Fruit fly (Drosophila melanogaster) whole organism, pupa: Measurements from ENCODE around the gene CG31176.

Experiments
- CG10348 ChIP-seq: fragments of 200-800 bp; sonication (Bioruptor generic); IDR thresholded peaks from 2 replicates; pipeline ENCODE4 v1.3.6; 2022; ENCODE audit warnings: missing biosample characterization, missing genetic modification characterization
- CG12605 ChIP-seq: fragments of 200-800 bp; sonication (Bioruptor generic); IDR thresholded peaks from 2 replicates; pipeline ENCODE4 v1.3.6; 2022; ENCODE audit warnings: missing biosample characterization, missing genetic modification characterization
- CG13204 ChIP-seq: fragments of 200-800 bp; sonication (Bioruptor generic); optimal IDR thresholded peaks from 2 replicates; lab custom pipeline; 2018; ENCODE audit warnings: missing biosample characterization, mild to moderate bottlenecking, missing genetic modification characterization, moderate library complexity
- CG14655 ChIP-seq: fragments of 200-800 bp; sonication (Bioruptor generic); optimal IDR thresholded peaks from 3 replicates; lab custom pipeline; 2017; ENCODE audit warnings: mild to moderate bottlenecking, missing biosample characterization, missing genetic modification reagents, missing genetic modification characterization
- CG15710 ChIP-seq: fragments of 200-800 bp; sonication (Bioruptor generic); optimal IDR thresholded peaks from 2 replicates; lab custom pipeline; 2018; ENCODE audit warnings: missing biosample characterization, mild to moderate bottlenecking, missing genetic modification characterization, moderate library complexity
- CG17806 ChIP-seq: fragments of 200-800 bp; sonication (Bioruptor generic); optimal IDR thresholded peaks from 2 replicates; lab custom pipeline; 2018; ENCODE audit warnings: missing biosample characterization, mild to moderate bottlenecking, missing genetic modification characterization, moderate library complexity
- CG32121 ChIP-seq: fragments of 200-800 bp; sonication (Bioruptor generic); IDR thresholded peaks from 2 replicates; pipeline ENCODE4 v1.3.6; 2022; ENCODE audit warnings: missing biosample characterization, missing genetic modification characterization
- CG34367 ChIP-seq: fragments of 200-800 bp; sonication (Bioruptor generic); optimal IDR thresholded peaks from 2 replicates; lab custom pipeline; 2018; ENCODE audit warnings: missing biosample characterization, mild to moderate bottlenecking, missing genetic modification characterization
- CG4496 ChIP-seq: fragments of 200-800 bp; sonication (Bioruptor generic); IDR thresholded peaks from 3 replicates; pipeline ENCODE4 v1.3.6; 2022; ENCODE audit warnings: missing biosample characterization, missing genetic modification characterization
- CG8159 ChIP-seq: fragments of 200-800 bp; sonication (Bioruptor generic); optimal IDR thresholded peaks from 3 replicates; lab custom pipeline; 2018; ENCODE audit warnings: missing biosample characterization, mild to moderate bottlenecking, missing genetic modification characterization, moderate library complexity
- CG8301 ChIP-seq: fragments of 200-800 bp; sonication (Bioruptor generic); optimal IDR thresholded peaks from 2 replicates; lab custom pipeline; 2018; ENCODE audit warnings: missing biosample characterization, mild to moderate bottlenecking, missing genetic modification characterization
- CG9948 ChIP-seq: fragments of 200-800 bp; sonication (Bioruptor generic); optimal IDR thresholded peaks from 2 replicates; lab custom pipeline; 2018; ENCODE audit warnings: missing biosample characterization, mild to moderate bottlenecking, missing genetic modification characterization, moderate library complexity
- D1 ChIP-seq: fragments of 200-800 bp; sonication (Bioruptor generic); optimal IDR thresholded peaks from 2 replicates; lab custom pipeline; 2018; ENCODE audit warnings: missing biosample characterization, mild to moderate bottlenecking, missing genetic modification characterization, moderate library complexity
- EcR ChIP-seq: fragments of 200-800 bp; sonication (Bioruptor generic); optimal IDR thresholded peaks from 3 replicates; lab custom pipeline; 2019; ENCODE audit warnings: missing biosample characterization, missing genetic modification characterization, mild to moderate bottlenecking, moderate library complexity, missing genetic modification reagents
- Ets98B ChIP-seq: fragments of 200-800 bp; sonication (Bioruptor generic); IDR thresholded peaks from 2 replicates; pipeline ENCODE4 v1.3.6; 2022; ENCODE audit warnings: missing biosample characterization, missing genetic modification characterization
- Pif1A ChIP-seq: fragments of 200-800 bp; sonication (Bioruptor generic); optimal IDR thresholded peaks from 3 replicates; lab custom pipeline; 2016; ENCODE audit warnings: missing biosample characterization, missing genetic modification characterization
- Pif1B ChIP-seq: fragments of 200-800 bp; sonication (Bioruptor generic); optimal IDR thresholded peaks from 3 replicates; lab custom pipeline; 2016; ENCODE audit warnings: missing biosample characterization, missing genetic modification characterization
- Snoo ChIP-seq: fragments of 200-800 bp; sonication (Bioruptor generic); optimal IDR thresholded peaks from 3 replicates; lab custom pipeline; 2017; ENCODE audit warnings: missing biosample characterization, mild to moderate bottlenecking, missing genetic modification characterization, inconsistent platforms
- fd96Ca ChIP-seq: fragments of 200-800 bp; sonication (Bioruptor generic); IDR thresholded peaks from 3 replicates; pipeline ENCODE4 v1.3.6; 2022; ENCODE audit warnings: missing biosample characterization, missing genetic modification characterization
- gl ChIP-seq: fragments of 200-800 bp; sonication (Bioruptor generic); optimal IDR thresholded peaks from 2 replicates; lab custom pipeline; 2018; ENCODE audit warnings: missing biosample characterization, mild to moderate bottlenecking, missing genetic modification characterization
- rn ChIP-seq: fragments of 200-800 bp; sonication (Bioruptor generic); IDR thresholded peaks from 2 replicates; pipeline ENCODE4 v1.3.6; 2022; ENCODE audit warnings: missing biosample characterization, missing genetic modification characterization

The CG31176 gene

dm6 chr3R:21726593-21726992 lies 7.1 kb upstream of the CG31176 start:
- no peak for TF ChIP-seq gl
- TF ChIP-seq CG4496 (GFP tag; lab: Robert Waterston, UW): 0 out of 3 replicates have a peak, but pooled peaks have one; percentile 22
- TF ChIP-seq Pif1A (GFP tag; lab: Kevin White, UChicago): no peak
- no peak for TF ChIP-seq CG8159
- peak; percentile 60 for TF ChIP-seq EcR
- no peak for TF ChIP-seq Snoo (tag; lab: Kevin White, UChicago)
- TF ChIP-seq CG13204 (GFP tag; lab: Kevin White, UChicago): no peak
- no peak for TF ChIP-seq Ets98B (GFP tag; lab: Robert Waterston, UW)

dm6 chr3R:21722457-21722856 lies 3.0 kb upstream of the CG31176 start:
- TF ChIP-seq Pif1A (GFP tag; lab: Kevin White, UChicago): no peak
- peak; percentile 58 for TF ChIP-seq CG14655 (GFP tag; lab: Kevin White, UChicago)
- no peak for TF ChIP-seq CG10348
- no peak for TF ChIP-seq Ets98B (GFP tag; lab: Robert Waterston, UW)
- TF ChIP-seq CG8159: peak; percentile 57
- TF ChIP-seq CG8301: peak; percentile 37
- TF ChIP-seq CG4496 (GFP tag; lab: Robert Waterston, UW): 0 out of 3 replicates have a peak, but pooled peaks have one; percentile 20
- peak; percentile 17 for TF ChIP-seq CG15710

- TF ChIP-seq CG10348 (no peak), gl (peak; percentile 47), Ets98B (GFP tag; lab: Robert Waterston, UW) (peak; percentile 77), CG8159 (peak; percentile 79), Pif1B (peak; percentile 64), Snoo (tag; lab: Kevin White, UChicago) (peak; percentile 81), CG17806 (peak; percentile 75), fd96Ca (no peak), CG14655 (GFP tag; lab: Kevin White, UChicago) (peak; percentile 85), CG34367 (tag; lab: Kevin White, UChicago) (peak; percentile 63), CG13204 (GFP tag; lab: Kevin White, UChicago) (peak; percentile 26), CG9948 (tag; lab: Kevin White, UChicago) (peak; percentile 79), rn (GFP tag; lab: Robert Waterston, UW) (peak; percentile 67), CG12605 (GFP tag; lab: Robert Waterston, UW) (peak; percentile 43; the same call in 1 of the 2 replicates), CG8301 (peak; percentile 83), CG32121 (peak; percentile 82), D1 (tag; lab: Kevin White, UChicago) (peak; percentile 67), CG4496 (GFP tag; lab: Robert Waterston, UW) (peak; percentile 85), Pif1A (GFP tag; lab: Kevin White, UChicago) (peak; percentile 79), EcR (no peak), CG15710 (peak; percentile 75)
Measured at dm6 chr3R:21719934-21720431, 523 bp upstream of the CG31176 start.

dm6 chr3R:21704439-21704838 lies 15.0 kb downstream of the CG31176 start:
- no peak for TF ChIP-seq CG10348
- peak; percentile 67 for TF ChIP-seq Snoo (tag; lab: Kevin White, UChicago)
- no peak for TF ChIP-seq CG34367 (tag; lab: Kevin White, UChicago)
- TF ChIP-seq Pif1A (GFP tag; lab: Kevin White, UChicago): peak; percentile 64
- no peak for TF ChIP-seq CG13204 (GFP tag; lab: Kevin White, UChicago)
- TF ChIP-seq fd96Ca: no peak
- no peak for TF ChIP-seq gl
- TF ChIP-seq Pif1B: peak; percentile 49
- no peak for TF ChIP-seq rn (GFP tag; lab: Robert Waterston, UW)
- TF ChIP-seq CG12605 (GFP tag; lab: Robert Waterston, UW): peak; percentile 60; the same call in 1 of the 2 replicates
- TF ChIP-seq Ets98B (GFP tag; lab: Robert Waterston, UW): peak; percentile 58
- peak; percentile 14 for TF ChIP-seq CG14655 (GFP tag; lab: Kevin White, UChicago)
- TF ChIP-seq CG15710: no peak
- TF ChIP-seq CG32121: 0 out of 2 replicates have a peak, but pooled peaks have one; percentile 17
- no peak for TF ChIP-seq CG9948 (tag; lab: Kevin White, UChicago)
- TF ChIP-seq CG17806: no peak
- TF ChIP-seq EcR: no peak
- no peak for TF ChIP-seq CG8159
- no peak for TF ChIP-seq CG8301
- peak; percentile 65; the same call in 1 of the 3 replicates for TF ChIP-seq CG4496 (GFP tag; lab: Robert Waterston, UW)
- no peak for TF ChIP-seq D1 (tag; lab: Kevin White, UChicago)

dm6 chr3R:21703346-21703745 lies 16.1 kb downstream of the CG31176 start:
- TF ChIP-seq Pif1A (GFP tag; lab: Kevin White, UChicago): peak; percentile 46
- TF ChIP-seq Pif1B: peak; percentile 22
- 0 out of 2 replicates have a peak, but pooled peaks have one; percentile 11 for TF ChIP-seq CG10348
- TF ChIP-seq Snoo (tag; lab: Kevin White, UChicago): peak; percentile 14
- TF ChIP-seq CG4496 (GFP tag; lab: Robert Waterston, UW): peak; percentile 69; the same call in 2 of the 3 replicates
- no peak for TF ChIP-seq CG15710
- no peak for TF ChIP-seq fd96Ca
- TF ChIP-seq CG8301: peak; percentile 65
- peak; percentile 76 for TF ChIP-seq Ets98B (GFP tag; lab: Robert Waterston, UW)
- TF ChIP-seq rn (GFP tag; lab: Robert Waterston, UW): peak; percentile 45; the same call in 1 of the 2 replicates
- TF ChIP-seq CG13204 (GFP tag; lab: Kevin White, UChicago): no peak
- TF ChIP-seq CG14655 (GFP tag; lab: Kevin White, UChicago): peak; percentile 59
- no peak for TF ChIP-seq CG34367 (tag; lab: Kevin White, UChicago)
- TF ChIP-seq CG17806: no peak
- peak; percentile 77 for TF ChIP-seq CG32121
- TF ChIP-seq gl: no peak
- no peak for TF ChIP-seq CG9948 (tag; lab: Kevin White, UChicago)
- no peak for TF ChIP-seq CG8159

dm6 chr3R:21701529-21701928 lies 17.9 kb downstream of the CG31176 start:
- TF ChIP-seq CG12605 (GFP tag; lab: Robert Waterston, UW): no peak
- no peak for TF ChIP-seq CG34367 (tag; lab: Kevin White, UChicago)
- no peak for TF ChIP-seq Pif1B
- TF ChIP-seq CG15710: no peak
- TF ChIP-seq rn (GFP tag; lab: Robert Waterston, UW): no peak
- no peak for TF ChIP-seq EcR
